Fruit fly (Drosophila melanogaster) whole organism, embryonic: Measurements from ENCODE around the gene Mo25.

Experiments
- Aef1 ChIP-seq: fragments of 200-800 bp; sonication (Bioruptor generic); IDR thresholded peaks from 3 replicates; pipeline ENCODE4 v1.3.6; 2022; ENCODE audit warnings: missing biosample characterization, missing genetic modification characterization
- Bdp1 ChIP-seq: fragments of 200-800 bp; sonication (Bioruptor generic); optimal IDR thresholded peaks from 3 replicates; lab custom pipeline; 2016; ENCODE audit warnings: missing biosample characterization, missing genetic modification characterization
- CG10321 ChIP-seq: fragments of 200-800 bp; sonication (Bioruptor generic); IDR thresholded peaks from 2 replicates; pipeline ENCODE4 v1.3.6; 2022; ENCODE audit warnings: missing biosample characterization, missing genetic modification characterization
- CG10543 ChIP-seq: fragments of 200-800 bp; sonication (Bioruptor generic); optimal IDR thresholded peaks from 3 replicates; lab custom pipeline; 2017; ENCODE audit warnings: missing biosample characterization, mild to moderate bottlenecking, missing genetic modification characterization, moderate library complexity
- CG11398 ChIP-seq: fragments of 200-800 bp; sonication (Bioruptor generic); optimal IDR thresholded peaks from 2 replicates; lab custom pipeline; 2016; ENCODE audit warnings: missing biosample characterization, missing genetic modification characterization
- CG13123 ChIP-seq: fragments of 200-800 bp; sonication (Bioruptor generic); optimal IDR thresholded peaks from 2 replicates; lab custom pipeline; 2016; ENCODE audit warnings: missing biosample characterization, missing genetic modification characterization
- CG1792 ChIP-seq: fragments of 200-800 bp; sonication (Bioruptor generic); optimal IDR thresholded peaks from 2 replicates; lab custom pipeline; 2016; ENCODE audit warnings: missing biosample characterization, missing genetic modification characterization
- CG18262 ChIP-seq: fragments of 200-800 bp; optimal IDR thresholded peaks from 3 replicates; lab custom pipeline; 2019; ENCODE audit warnings: missing biosample characterization, mild to moderate bottlenecking, missing genetic modification characterization, moderate library complexity
- CG2116 ChIP-seq: fragments of 200-800 bp; sonication (Bioruptor generic); optimal IDR thresholded peaks from 3 replicates; lab custom pipeline; 2018; ENCODE audit warnings: missing biosample characterization, mild to moderate bottlenecking, missing genetic modification characterization
- CG2129 ChIP-seq: fragments of 200-800 bp; sonication (Bioruptor generic); IDR thresholded peaks from 2 replicates; pipeline ENCODE4 v1.3.6; 2022; ENCODE audit warnings: missing biosample characterization, missing genetic modification characterization; ENCODE audit not compliant: partially characterized antibody
- CG2678 ChIP-seq: fragments of 200-800 bp; sonication (Bioruptor generic); optimal IDR thresholded peaks from 3 replicates; lab custom pipeline; 2019; ENCODE audit warnings: missing biosample characterization, mild to moderate bottlenecking, missing genetic modification characterization, moderate library complexity
- CG2889 ChIP-seq: fragments of 200-800 bp; sonication (Bioruptor generic); IDR thresholded peaks from 3 replicates; pipeline ENCODE4 v1.3.6; 2022; ENCODE audit warnings: missing biosample characterization, missing genetic modification characterization
- CG3281 ChIP-seq: fragments of 200-800 bp; sonication (Bioruptor generic); optimal IDR thresholded peaks from 3 replicates; lab custom pipeline; 2017; ENCODE audit warnings: missing biosample characterization, mild to moderate bottlenecking, missing genetic modification characterization
- CG4282 ChIP-seq: fragments of 200-800 bp; sonication (Bioruptor generic); optimal IDR thresholded peaks from 2 replicates; lab custom pipeline; 2016; ENCODE audit warnings: missing biosample characterization, missing genetic modification characterization
- CG4707 ChIP-seq: fragments of 200-800 bp; sonication (Bioruptor generic); optimal IDR thresholded peaks from 2 replicates; lab custom pipeline; 2018; ENCODE audit warnings: missing biosample characterization, mild to moderate bottlenecking, missing genetic modification characterization, moderate library complexity
- CG4854 ChIP-seq: fragments of 200-800 bp; sonication (Bioruptor generic); optimal IDR thresholded peaks from 2 replicates; lab custom pipeline; 2016; ENCODE audit warnings: missing biosample characterization, missing genetic modification characterization, inconsistent platforms
- CG5245 ChIP-seq: fragments of 200-800 bp; sonication (Bioruptor generic); optimal IDR thresholded peaks from 3 replicates; lab custom pipeline; 2016; ENCODE audit warnings: missing biosample characterization, missing genetic modification characterization
- CG7786 ChIP-seq: fragments of 200-800 bp; sonication (Bioruptor generic); optimal IDR thresholded peaks from 2 replicates; lab custom pipeline; 2016; ENCODE audit warnings: missing biosample characterization, missing genetic modification characterization
- CG7839 ChIP-seq: fragments of 200-800 bp; sonication (Bioruptor generic); optimal IDR thresholded peaks from 3 replicates; lab custom pipeline; 2018; ENCODE audit warnings: missing biosample characterization, mild to moderate bottlenecking, missing genetic modification characterization, moderate library complexity
- CG9797 ChIP-seq: fragments of 200-800 bp; sonication (Bioruptor generic); optimal IDR thresholded peaks from 3 replicates; lab custom pipeline; 2018; ENCODE audit warnings: missing biosample characterization, mild to moderate bottlenecking, missing genetic modification characterization
- Deaf1 ChIP-seq: fragments of 200-800 bp; optimal IDR thresholded peaks from 3 replicates; lab custom pipeline; 2019; ENCODE audit warnings: missing biosample characterization, mild to moderate bottlenecking, missing genetic modification characterization, moderate library complexity
- E2f1 ChIP-seq: fragments of 200-800 bp; sonication (Bioruptor generic); IDR thresholded peaks from 2 replicates; pipeline ENCODE4 v1.3.6; 2022; ENCODE audit warnings: missing biosample characterization, missing genetic modification characterization
- Ets65A ChIP-seq: fragments of 200-800 bp; sonication (Bioruptor generic); peaks from one replicate; lab custom pipeline; 2016; ENCODE audit warnings: missing biosample characterization, missing genetic modification characterization
- Gsc ChIP-seq: fragments of 200-800 bp; sonication (Bioruptor generic); IDR thresholded peaks from 2 replicates; pipeline ENCODE4 v1.3.6; 2022; ENCODE audit warnings: missing biosample characterization, missing genetic modification characterization
- Hey ChIP-seq: fragments of 200-800 bp; sonication (Bioruptor generic); optimal IDR thresholded peaks from 3 replicates; lab custom pipeline; 2018; ENCODE audit warnings: missing biosample characterization, mild to moderate bottlenecking, missing genetic modification characterization
- Hr51 ChIP-seq, 2 experiments: fragments of 200-800 bp; sonication (Bioruptor generic); optimal IDR thresholded peaks; 2 replicates in 1 of 2; 3 replicates in 1 of 2; lab custom pipeline; 2016 to 2018; ENCODE audit warnings: missing biosample characterization in 2 of 2, missing genetic modification characterization in 2 of 2, mild to moderate bottlenecking in 1 of 2, moderate library complexity in 1 of 2
- Mad ChIP-seq: fragments of 200-800 bp; sonication (Bioruptor generic); optimal IDR thresholded peaks from 2 replicates; lab custom pipeline; 2016; ENCODE audit warnings: missing biosample characterization, missing genetic modification characterization
- Max ChIP-seq: fragments of 200-800 bp; sonication (Bioruptor generic); optimal IDR thresholded peaks from 2 replicates; lab custom pipeline; 2016; ENCODE audit warnings: missing biosample characterization, mild to moderate bottlenecking, missing genetic modification characterization
- NFAT ChIP-seq: fragments of 200-800 bp; sonication (Bioruptor generic); IDR thresholded peaks from 2 replicates; pipeline ENCODE4 v1.3.6; 2022; ENCODE audit warnings: missing biosample characterization, missing genetic modification characterization
- Ravus ChIP-seq: fragments of 200-800 bp; sonication (Bioruptor generic); IDR thresholded peaks from 2 replicates; pipeline ENCODE4 v1.3.6; 2022; ENCODE audit warnings: missing biosample characterization, missing genetic modification characterization
- Scr ChIP-seq: fragments of 200-800 bp; sonication (Bioruptor generic); IDR thresholded peaks from 2 replicates; pipeline ENCODE4 v1.3.6; 2022; ENCODE audit warnings: missing biosample characterization, missing genetic modification characterization; ENCODE audit not compliant: partially characterized antibody
- ab ChIP-seq: fragments of 200-800 bp; sonication (Bioruptor generic); optimal IDR thresholded peaks from 2 replicates; lab custom pipeline; 2016; ENCODE audit warnings: missing biosample characterization, missing genetic modification characterization
- cato ChIP-seq: fragments of 200-800 bp; sonication (Bioruptor generic); optimal IDR thresholded peaks from 2 replicates; lab custom pipeline; 2016; ENCODE audit warnings: missing biosample characterization, missing genetic modification characterization, borderline replicate concordance
- caup ChIP-seq: fragments of 200-800 bp; sonication (Bioruptor generic); optimal IDR thresholded peaks from 3 replicates; lab custom pipeline; 2017; ENCODE audit warnings: missing biosample characterization, mild to moderate bottlenecking, missing genetic modification characterization, moderate library complexity; ENCODE audit not compliant: severe bottlenecking
- da ChIP-seq: fragments of 200-800 bp; sonication (Bioruptor generic); optimal IDR thresholded peaks from 2 replicates; lab custom pipeline; 2016; ENCODE audit warnings: missing biosample characterization, missing genetic modification characterization
- emc ChIP-seq: fragments of 200-800 bp; sonication (Bioruptor generic); optimal IDR thresholded peaks from 2 replicates; lab custom pipeline; 2016; ENCODE audit warnings: missing biosample characterization, missing genetic modification characterization
- gcm ChIP-seq: fragments of 200-800 bp; sonication (Bioruptor generic); optimal IDR thresholded peaks from 2 replicates; lab custom pipeline; 2019; ENCODE audit warnings: missing biosample characterization, mild to moderate bottlenecking, missing genetic modification characterization, moderate library complexity
- gt ChIP-seq: fragments of 200-800 bp; sonication (Bioruptor generic); IDR thresholded peaks from 2 replicates; pipeline ENCODE4 v1.3.6; 2022; ENCODE audit warnings: missing biosample characterization, missing genetic modification characterization
- insv ChIP-seq, 2 experiments: fragments of 200-800 bp; sonication (Bioruptor generic); optimal IDR thresholded peaks; 3 replicates each; lab custom pipeline; 2016 to 2018; ENCODE audit warnings: missing biosample characterization in 2 of 2, missing genetic modification characterization in 2 of 2
- lmd ChIP-seq: fragments of 200-800 bp; sonication (Bioruptor generic); IDR thresholded peaks from 2 replicates; pipeline ENCODE4 v1.3.6; 2022; ENCODE audit warnings: missing biosample characterization, missing genetic modification characterization
- mam ChIP-seq: fragments of 200-800 bp; sonication (Bioruptor generic); optimal IDR thresholded peaks from 3 replicates; lab custom pipeline; 2016; ENCODE audit warnings: missing biosample characterization, missing genetic modification characterization
- mld ChIP-seq: fragments of 200-800 bp; sonication (Bioruptor generic); IDR thresholded peaks from 3 replicates; pipeline ENCODE4 v1.3.6; 2022; ENCODE audit warnings: missing biosample characterization, missing genetic modification characterization; ENCODE audit not compliant: partially characterized antibody
- nerfin-1 ChIP-seq: fragments of 200-800 bp; sonication (Bioruptor generic); optimal IDR thresholded peaks from 3 replicates; lab custom pipeline; 2019; ENCODE audit warnings: missing biosample characterization, mild to moderate bottlenecking, missing genetic modification characterization, moderate library complexity
- onecut ChIP-seq: fragments of 200-800 bp; sonication (Bioruptor generic); IDR thresholded peaks from 2 replicates; pipeline ENCODE4 v1.3.6; 2022; ENCODE audit warnings: missing biosample characterization, missing genetic modification characterization
- org-1 ChIP-seq: fragments of 200-800 bp; sonication (Bioruptor generic); optimal IDR thresholded peaks from 2 replicates; lab custom pipeline; 2017; ENCODE audit warnings: missing biosample characterization, missing genetic modification characterization
- repo ChIP-seq: fragments of 200-800 bp; sonication (Bioruptor generic); optimal IDR thresholded peaks from 2 replicates; lab custom pipeline; 2016; ENCODE audit warnings: missing biosample characterization, missing genetic modification characterization
- sqz ChIP-seq: fragments of 200-800 bp; sonication (Bioruptor generic); optimal IDR thresholded peaks from 3 replicates; lab custom pipeline; 2018; ENCODE audit warnings: missing biosample characterization, mild to moderate bottlenecking, missing genetic modification characterization
- ssp ChIP-seq: fragments of 200-800 bp; sonication (Bioruptor generic); IDR thresholded peaks from 2 replicates; pipeline ENCODE4 v1.3.6; 2022; ENCODE audit warnings: missing biosample characterization, missing genetic modification characterization
- tna ChIP-seq: fragments of 200-800 bp; sonication (Bioruptor generic); IDR thresholded peaks from 2 replicates; pipeline ENCODE4 v1.3.6; 2022; ENCODE audit warnings: missing biosample characterization, missing genetic modification characterization; ENCODE audit not compliant: partially characterized antibody
- zen ChIP-seq: fragments of 200-800 bp; sonication (Bioruptor generic); optimal IDR thresholded peaks from 3 replicates; lab custom pipeline; 2018; ENCODE audit warnings: missing biosample characterization, mild to moderate bottlenecking, missing genetic modification characterization, moderate library complexity

Mo25 gene

DNA sequence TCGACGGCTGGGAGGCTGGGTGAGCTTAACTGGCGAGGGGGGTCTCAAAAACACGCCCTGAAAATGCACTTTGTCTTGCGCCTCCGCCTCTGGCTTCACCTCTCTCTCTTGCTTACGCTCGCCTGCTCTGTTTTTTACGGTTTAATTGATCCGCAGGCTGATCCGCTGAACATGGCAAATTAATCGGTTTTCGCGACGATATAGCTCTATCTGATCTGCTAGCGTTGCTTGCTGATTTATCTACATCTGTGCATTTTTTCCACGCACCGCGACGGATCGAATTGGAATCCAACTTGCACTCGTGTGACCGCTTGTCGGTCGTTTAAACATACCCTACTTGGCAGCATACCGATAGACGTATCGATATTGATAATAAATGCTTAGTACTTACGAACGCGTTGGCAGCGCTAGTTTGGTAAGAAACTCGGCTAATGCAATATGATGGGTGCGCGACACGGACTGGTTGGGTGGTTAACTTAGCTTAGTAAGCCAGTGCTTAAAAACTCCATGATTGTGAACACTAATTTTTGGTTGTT, 32.4 kb upstream of the Mo25 start, which contains the start of gene Abl:
TSS of gene Abl (minus strand) at position 305 of the 536 bp plus-strand sequence.
- TF ChIP-seq gcm (peak; percentile 31), mld (GFP tag; lab: Robert Waterston, UW) (peak; percentile 62; the same call in 1 of the 3 replicates), CG4707 (no peak), CG4854 (GFP tag; lab: Kevin White, UChicago) (peak; percentile 55), onecut (no peak; the same call in none of the 2 replicates), Mad (GFP tag; lab: Kevin White, UChicago) (peak; percentile 84), da (GFP tag; lab: Kevin White, UChicago) (peak; percentile 49), CG13123 (peak; percentile 70), cato (GFP tag; lab: Kevin White, UChicago) (peak; percentile 55), CG2678 (peak; percentile 47), E2f1 (GFP tag; lab: Robert Waterston, UW) (peak; percentile 29; the same call in 1 of the 2 replicates), nerfin-1 (tag; lab: Kevin White, UChicago) (peak; percentile 89), CG10321 (no peak), ssp (GFP tag; lab: Robert Waterston, UW) (peak; percentile 50; the same call in 1 of the 2 replicates), CG2889 (no peak), Gsc (GFP tag; lab: Robert Waterston, UW) (no peak), CG7839 (tag; lab: Kevin White, UChicago) (peak; percentile 41), Aef1 (GFP tag; lab: Robert Waterston, UW) (no peak), mam (GFP tag; lab: Kevin White, UChicago) (peak; percentile 82), Bdp1 (GFP tag; lab: Kevin White, UChicago) (peak; percentile 54), Scr (peak; percentile 77), CG2129 (peak; percentile 56), Max (GFP tag; lab: Kevin White, UChicago) (peak; percentile 45), CG11398 (GFP tag; lab: Kevin White, UChicago) (peak; percentile 22), gt (GFP tag; lab: Robert Waterston, UW) (no peak), tna (GFP tag; lab: Robert Waterston, UW) (peak; percentile 72), zen (tag; lab: Kevin White, UChicago) (peak; percentile 75), Hr51 (GFP tag; optimal IDR thresholded peaks at IDR 0.05; lab: Kevin White, UChicago) (peak; percentile 27 to 76), Hey (tag; lab: Kevin White, UChicago) (no peak), CG9797 (GFP tag; lab: Kevin White, UChicago) (peak; percentile 98), Ravus (no peak), CG7786 (GFP tag; lab: Kevin White, UChicago) (peak; percentile 65), CG4282 (GFP tag; lab: Kevin White, UChicago) (peak; percentile 92), lmd (GFP tag; lab: Robert Waterston, UW) (peak; percentile 52; the same call in 1 of the 2 replicates), caup (GFP tag; lab: Kevin White, UChicago) (peak; percentile 66), Ets65A (GFP tag; lab: Kevin White, UChicago) (peak; percentile 97), ab (GFP tag; lab: Kevin White, UChicago) (peak; percentile 10), CG3281 (GFP tag; lab: Kevin White, UChicago) (peak; percentile 29), CG10543 (GFP tag; lab: Kevin White, UChicago) (peak; percentile 35), emc (GFP tag; lab: Kevin White, UChicago) (peak; percentile 58), Deaf1 (tag; lab: Kevin White, UChicago) (peak; percentile 50), org-1 (GFP tag; lab: Kevin White, UChicago) (peak; percentile 13), sqz (GFP tag; lab: Kevin White, UChicago) (no peak), CG2116 (GFP tag; lab: Kevin White, UChicago) (peak; percentile 88), NFAT (peak; percentile 59; the same call in 1 of the 2 replicates), CG18262 (tag; lab: Kevin White, UChicago) (peak; percentile 30), insv (GFP tag; optimal IDR thresholded peaks at IDR 0.05; lab: Kevin White, UChicago) (peak; percentile 86 to 99), CG5245 (GFP tag; lab: Kevin White, UChicago) (peak; percentile 5), repo (peak; percentile 89), CG1792 (GFP tag; lab: Kevin White, UChicago) (peak; percentile 64)
